Worm (Caenorhabditis elegans): ENCODE measurements around the gene nhr-248.

DNA sequence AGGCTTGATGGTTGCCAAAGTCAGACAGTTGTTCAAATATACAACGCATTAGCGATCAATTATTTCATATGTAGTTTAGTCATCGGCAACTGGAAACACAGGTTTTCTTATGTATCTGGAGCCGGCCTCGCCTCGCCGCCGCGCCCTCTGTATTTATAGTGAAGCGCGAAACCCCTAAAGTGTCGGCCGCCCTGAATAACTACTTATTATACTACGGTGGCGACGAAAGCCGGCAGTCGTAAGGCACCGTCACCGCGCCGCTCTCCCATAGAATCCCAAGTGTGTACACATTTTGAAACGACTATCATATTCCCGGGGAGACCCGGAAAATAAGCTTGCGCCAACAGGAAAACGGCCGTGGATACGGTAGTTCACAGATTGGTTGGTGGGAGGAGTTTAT, 9.9 kb downstream of the nhr-248 start:
- TF ChIP-seq fkh-6 (tag; optimal IDR thresholded peaks at IDR 0.05) (no peak), fkh-10 (GFP tag; optimal IDR thresholded peaks at IDR 0.05) (no peak), K09A11.1 (tag; optimal IDR thresholded peaks at IDR 0.05; ENCODE audit: insufficient read depth) (no peak), pax-1 (tag; optimal IDR thresholded peaks at IDR 0.05) (no peak), pha-4 (tag; optimal IDR thresholded peaks at IDR 0.05) (no peak), tbx-2 (tag; optimal IDR thresholded peaks at IDR 0.05) (no peak), nhr-11 (tag; optimal IDR thresholded peaks at IDR 0.05) (no peak), pat-9 (tag; optimal IDR thresholded peaks at IDR 0.05) (no peak), sox-4 (tag; optimal IDR thresholded peaks at IDR 0.05) (no peak), lin-11 (tag; optimal IDR thresholded peaks at IDR 0.05) (no peak), T23F11.4 (GFP tag; optimal IDR thresholded peaks at IDR 0.05) (no peak), hlh-30 (tag; optimal IDR thresholded peaks at IDR 0.05; ENCODE audit: insufficient read depth) (no peak), pag-3 (tag; optimal IDR thresholded peaks at IDR 0.05; ENCODE audit: borderline replicate concordance) (no peak)

Measured in whole organism, late embryonic.